Worm (Caenorhabditis elegans) whole organism, L4/young adult: Measurements from ENCODE around the gene F46B6.10.

ENCODE experiments used
- W03F9.2 ChIP-seq: fragments of 150-350 bp; optimal IDR thresholded peaks from 2 replicates; lab custom pipeline; 2014; ENCODE audit warnings: missing biosample characterization, missing genetic modification characterization
- dao-5 ChIP-seq: sonication (generic microtip); optimal IDR thresholded peaks from 2 replicates; lab custom pipeline; 2016; ENCODE audit warnings: missing genotype, missing genetic modification characterization, moderate library complexity, missing compliant biosample characterization
- him-1 ChIP-seq: sonication (generic microtip); optimal IDR thresholded peaks from 2 replicates; lab custom pipeline; 2016; ENCODE audit warnings: missing genotype, missing genetic modification reagents, missing genetic modification characterization, missing compliant biosample characterization

The F46B6.10 gene

ce11 chrV:9771311-9771710, 30.6 kb downstream of the F46B6.10 start:
- TF ChIP-seq him-1 (tag; lab: Kevin White, UChicago): no peak
- no peak for TF ChIP-seq dao-5 (tag; lab: Kevin White, UChicago)
- TF ChIP-seq W03F9.2 (tag; lab: Kevin White, UChicago): no peak

DNA sequence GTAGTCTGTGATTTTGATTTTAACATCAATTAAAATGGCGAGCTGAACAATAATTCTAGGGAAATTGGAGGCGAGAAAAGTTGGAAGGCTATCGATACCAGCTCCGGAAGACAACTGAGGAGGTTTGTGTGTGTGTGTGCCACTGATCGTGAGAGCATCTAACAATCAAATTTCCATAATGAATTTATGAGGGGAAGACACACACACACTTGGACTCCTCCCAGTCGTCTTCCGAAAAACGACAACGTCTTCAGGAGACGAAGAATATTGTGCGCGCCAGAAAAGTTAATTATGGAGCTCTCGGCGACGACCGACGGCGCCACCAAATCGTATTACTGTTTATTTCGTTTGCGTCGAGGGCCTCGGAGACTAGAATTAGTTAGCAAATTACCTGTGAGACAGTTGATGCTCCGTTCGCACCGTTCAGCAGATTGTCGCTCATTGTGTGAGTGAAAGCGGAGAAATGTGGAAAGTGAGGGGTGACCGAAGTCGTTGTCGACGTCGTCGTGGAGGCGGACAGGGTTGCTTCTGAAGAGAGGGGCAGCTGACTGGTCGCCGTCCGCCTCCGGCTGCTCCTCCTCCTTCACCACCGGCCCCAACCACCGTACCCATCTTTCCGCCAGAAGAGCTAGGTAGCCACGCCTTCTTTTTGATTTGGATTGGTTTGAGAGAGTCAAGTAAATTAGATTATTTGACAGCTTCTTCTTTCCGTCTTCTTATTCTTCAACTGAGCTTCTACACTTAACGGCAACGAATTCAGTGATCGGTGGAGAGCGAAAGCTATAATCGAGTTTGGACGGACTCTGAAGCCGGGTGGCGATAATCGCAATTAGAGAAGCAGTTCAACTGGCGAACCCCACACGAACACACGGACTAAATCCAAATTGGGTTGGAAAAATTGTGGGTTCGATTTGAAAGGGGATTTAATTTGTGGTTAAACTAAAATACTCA, 32.8 kb downstream of the F46B6.10 start, which contains the start of gene unc-42:
TSS of gene unc-42 (minus strand) at position 564 of the 951 bp plus-strand sequence.
- TF ChIP-seq him-1 (tag; lab: Kevin White, UChicago) (no peak), dao-5 (tag; lab: Kevin White, UChicago) (no peak), W03F9.2 (tag; lab: Kevin White, UChicago) (no peak)

DNA sequence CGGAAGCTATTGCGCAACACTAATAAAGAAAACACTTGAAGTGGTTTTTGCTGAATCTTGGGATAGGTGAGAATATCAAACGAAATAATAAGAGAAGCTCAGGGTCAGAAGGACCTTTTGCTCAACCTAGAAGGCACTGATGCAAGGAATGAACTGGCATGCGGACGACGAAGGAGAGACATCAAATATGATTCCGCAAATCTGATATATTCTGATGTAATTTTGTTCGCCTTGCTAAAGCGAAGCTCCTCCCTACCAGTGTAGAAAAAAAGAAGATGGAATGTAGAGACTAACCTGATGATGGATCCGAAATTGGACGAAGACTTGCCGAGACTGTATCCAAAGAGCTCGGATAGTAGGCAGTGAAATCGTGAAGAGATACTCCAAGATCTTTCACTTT, 33.9 kb downstream of the F46B6.10 start:
- TF ChIP-seq W03F9.2 (tag; lab: Kevin White, UChicago): no peak
- TF ChIP-seq dao-5 (tag; lab: Kevin White, UChicago): no peak
- no peak for TF ChIP-seq him-1 (tag; lab: Kevin White, UChicago)

DNA sequence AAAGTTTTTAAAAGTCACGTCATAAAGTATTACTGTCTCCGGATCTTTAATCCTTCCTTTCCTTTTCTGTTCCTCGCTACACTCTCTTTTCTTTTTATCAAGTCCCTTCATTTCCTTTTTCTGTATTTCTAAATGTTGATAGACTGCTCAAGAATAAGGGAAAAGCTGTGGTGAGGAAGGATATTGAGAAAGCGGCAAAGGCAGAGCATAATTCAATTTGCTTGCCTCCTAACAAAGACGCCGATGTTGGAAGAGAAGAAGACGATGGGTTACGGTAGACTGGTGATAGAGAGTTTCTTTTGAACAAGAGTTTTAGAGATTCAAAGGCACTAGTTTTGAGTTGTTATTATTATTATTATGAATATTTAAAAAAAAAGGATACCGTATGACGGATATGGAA, 36.2 kb downstream of the F46B6.10 start:
- TF ChIP-seq him-1 (tag; lab: Kevin White, UChicago): no peak
- no peak for TF ChIP-seq W03F9.2 (tag; lab: Kevin White, UChicago)
- no peak for TF ChIP-seq dao-5 (tag; lab: Kevin White, UChicago)

- TF ChIP-seq dao-5 (tag; lab: Kevin White, UChicago) (no peak), W03F9.2 (tag; lab: Kevin White, UChicago) (no peak), him-1 (tag; lab: Kevin White, UChicago) (no peak)
Observed at ce11 chrV:9764552-9764951, 37.3 kb downstream of the F46B6.10 start.

DNA sequence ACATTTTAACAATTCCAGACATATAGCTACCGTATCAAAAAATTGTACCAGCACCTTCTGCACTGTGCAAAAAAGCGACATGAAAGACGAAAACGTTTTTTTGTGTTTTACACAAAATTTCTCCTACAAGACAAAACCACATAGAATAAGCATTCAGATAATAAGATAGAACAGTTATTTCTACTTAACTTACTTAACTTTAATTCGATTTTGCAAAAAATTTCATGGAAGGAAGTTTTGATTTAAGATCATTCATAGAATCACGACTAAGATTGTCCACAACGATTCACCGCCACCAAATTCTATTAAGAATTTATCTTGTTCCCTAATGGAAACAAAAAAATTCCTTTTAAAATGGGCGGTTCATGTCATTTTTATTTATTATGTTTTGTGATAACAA, 38.1 kb downstream of the F46B6.10 start:
- TF ChIP-seq W03F9.2 (tag; lab: Kevin White, UChicago) (no peak), dao-5 (tag; lab: Kevin White, UChicago) (no peak), him-1 (tag; lab: Kevin White, UChicago) (no peak)

DNA sequence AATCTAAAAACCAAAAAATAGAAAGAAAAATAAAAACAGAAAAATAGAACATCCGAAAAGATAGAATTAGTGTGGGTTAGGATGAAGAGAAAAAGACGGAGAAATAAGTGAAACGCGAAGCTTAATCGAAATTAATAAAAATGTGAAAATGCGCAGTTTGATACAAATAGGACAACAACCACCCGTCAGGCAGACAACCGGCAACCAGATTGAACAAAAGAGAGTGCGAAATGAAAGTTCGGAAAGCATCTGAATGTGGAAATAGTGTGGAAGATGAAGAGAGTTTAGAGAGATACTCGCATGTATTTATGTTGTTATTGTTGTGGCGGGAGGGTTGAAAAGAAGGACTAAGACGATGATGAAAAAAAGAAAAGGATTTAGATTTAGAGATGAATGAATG, 43.4 kb downstream of the F46B6.10 start:
- TF ChIP-seq him-1 (tag; lab: Kevin White, UChicago) (no peak), dao-5 (tag; lab: Kevin White, UChicago) (no peak), W03F9.2 (tag; lab: Kevin White, UChicago) (no peak)

DNA sequence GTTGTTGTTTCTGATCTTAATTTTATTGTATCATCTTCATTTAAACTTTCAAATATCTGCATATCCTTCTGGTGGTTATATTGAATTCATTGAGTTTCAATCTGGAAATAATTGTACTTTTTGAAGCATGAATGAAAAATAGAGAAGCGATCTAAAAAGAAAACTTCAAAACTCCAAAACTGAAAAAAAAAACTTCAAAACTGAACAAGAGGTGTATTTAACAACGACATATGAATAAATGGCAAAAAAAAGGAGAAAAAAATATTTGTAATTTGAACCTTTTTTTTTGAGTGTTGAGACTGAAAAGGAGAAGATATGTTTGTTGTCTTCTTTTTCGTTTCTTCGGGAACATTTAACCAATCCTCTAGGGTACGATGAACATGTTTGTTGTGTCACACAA, 44.0 kb downstream of the F46B6.10 start, which contains the start of gene F58E6.11:
TSS of gene F58E6.11 (minus strand) at position 101 of the 400 bp plus-strand sequence.
- TF ChIP-seq W03F9.2 (tag; lab: Kevin White, UChicago) (no peak), him-1 (tag; lab: Kevin White, UChicago) (no peak), dao-5 (tag; lab: Kevin White, UChicago) (no peak)

DNA sequence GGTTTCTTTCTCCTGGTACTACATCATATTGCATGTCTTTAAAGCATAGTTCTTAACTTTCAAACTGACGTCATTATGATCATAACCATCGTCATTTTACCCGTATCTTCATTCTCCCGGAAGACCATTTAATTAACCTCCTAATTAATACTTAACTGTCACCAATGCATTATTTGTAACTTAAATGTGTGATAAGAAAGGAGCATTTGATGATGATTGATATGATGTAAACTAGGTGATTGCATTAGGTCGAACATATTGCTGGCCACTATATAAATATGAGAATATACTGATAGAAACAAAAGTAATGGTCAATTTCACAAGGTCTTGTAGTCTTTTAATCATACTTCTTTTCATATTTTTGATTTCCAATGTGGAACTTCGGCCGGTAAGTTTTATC, 45.6 kb downstream of the F46B6.10 start, which contains the start of gene hrg-3:
TSS of gene hrg-3 (plus strand) at position 227 of the 400 bp plus-strand sequence.
- TF ChIP-seq W03F9.2 (tag; lab: Kevin White, UChicago) (no peak), dao-5 (tag; lab: Kevin White, UChicago) (no peak), him-1 (tag; lab: Kevin White, UChicago) (no peak)

DNA sequence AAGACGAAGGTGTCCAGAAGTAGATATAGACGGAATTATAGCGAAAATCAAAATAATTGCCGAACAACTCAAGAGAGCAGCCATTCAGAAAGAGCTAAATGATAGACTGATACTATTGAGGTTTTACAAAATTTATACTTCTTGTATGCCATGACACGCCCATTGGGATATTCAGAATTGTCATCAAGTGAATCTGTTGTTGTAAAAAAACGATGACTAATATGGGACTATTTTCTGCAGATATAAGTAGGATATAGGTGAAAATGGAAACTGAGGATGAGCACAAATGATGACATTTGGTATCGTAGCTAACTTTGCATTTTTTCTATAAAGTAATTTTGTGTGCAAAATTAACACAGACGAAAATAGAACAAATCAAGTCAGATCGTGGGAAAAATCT, 46.1 kb downstream of the F46B6.10 start, which contains the start of gene F58E6.8:
TSS of gene F58E6.8 (minus strand) at position 101 of the 400 bp plus-strand sequence.
- TF ChIP-seq him-1 (tag; lab: Kevin White, UChicago): no peak
- no peak for TF ChIP-seq dao-5 (tag; lab: Kevin White, UChicago)
- TF ChIP-seq W03F9.2 (tag; lab: Kevin White, UChicago): no peak

ce11 chrV:9754459-9754858, 47.4 kb downstream of the F46B6.10 start, which contains the start of gene F58E6.5:
TSS of gene F58E6.5 (minus strand) at chrV:9754559.
- TF ChIP-seq him-1 (tag; lab: Kevin White, UChicago) (no peak), W03F9.2 (tag; lab: Kevin White, UChicago) (no peak), dao-5 (tag; lab: Kevin White, UChicago) (no peak)

DNA sequence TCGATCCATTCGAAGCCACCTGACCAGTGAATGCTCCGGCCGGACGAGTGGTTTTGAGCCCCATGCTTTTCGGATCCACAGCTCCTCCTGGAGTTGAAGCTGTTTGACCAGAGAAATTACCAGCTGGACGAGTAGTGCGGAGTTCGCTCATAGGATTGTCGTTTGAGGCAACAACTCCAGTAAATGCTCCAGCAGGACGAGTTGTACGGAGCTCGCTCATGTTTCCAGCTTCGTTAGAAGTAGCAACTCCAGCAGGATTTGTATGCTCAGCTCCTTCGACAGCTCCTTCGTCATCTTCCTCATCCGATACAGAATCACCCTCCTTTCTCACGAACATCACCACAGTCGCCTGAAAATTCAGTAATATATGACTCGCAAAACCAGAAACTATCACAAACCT, 48.3 kb downstream of the F46B6.10 start:
- TF ChIP-seq dao-5 (tag; lab: Kevin White, UChicago): no peak
- TF ChIP-seq him-1 (tag; lab: Kevin White, UChicago): no peak
- no peak for TF ChIP-seq W03F9.2 (tag; lab: Kevin White, UChicago)

DNA sequence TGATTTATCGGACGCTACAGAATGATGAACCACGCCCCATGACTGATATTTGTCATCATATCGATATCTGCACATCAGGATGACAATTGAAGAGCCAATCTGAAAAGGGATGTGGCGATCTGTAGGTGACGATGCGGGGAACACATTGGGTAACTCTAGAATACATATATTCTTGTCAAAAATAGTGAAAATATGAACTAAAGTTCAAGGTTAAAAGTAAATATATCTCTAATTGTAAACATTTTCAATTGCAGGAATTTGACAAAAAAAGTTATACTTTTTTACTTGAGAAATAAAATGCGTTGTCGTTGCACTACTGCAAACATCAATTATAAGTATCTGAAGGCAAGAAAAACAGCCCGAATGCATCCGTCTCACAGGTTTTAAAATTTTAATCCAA, 48.9 kb downstream of the F46B6.10 start, which contains the start of gene F58E6.6:
TSS of gene F58E6.6 (minus strand) at position 101 of the 400 bp plus-strand sequence.
- TF ChIP-seq W03F9.2 (tag; lab: Kevin White, UChicago): no peak
- TF ChIP-seq dao-5 (tag; lab: Kevin White, UChicago): no peak
- no peak for TF ChIP-seq him-1 (tag; lab: Kevin White, UChicago)
